Worm (Caenorhabditis elegans) whole organism, late embryonic: ENCODE results near the gene ndc-80.
A peak's percentile ranks its signal among the peaks of the same experiment; 100 is the strongest.

Experiments used
- C38D4.7 ChIP-seq: fragments of 200-800 bp; sonication (Bioruptor generic); optimal IDR thresholded peaks from 2 replicates; lab custom pipeline; 2018; ENCODE audit warnings: mild to moderate bottlenecking, missing genetic modification characterization, moderate library complexity, missing compliant biosample characterization
- F13H6.1 ChIP-seq: sonication (generic microtip); optimal IDR thresholded peaks from 2 replicates; lab custom pipeline; 2016; ENCODE audit warnings: missing genetic modification characterization, missing compliant biosample characterization
- K02D7.2 ChIP-seq: sonication (generic microtip); optimal IDR thresholded peaks from 2 replicates; lab custom pipeline; 2017; ENCODE audit warnings: mild to moderate bottlenecking, missing genetic modification characterization, missing compliant biosample characterization
- K09A11.1 ChIP-seq: sonication (generic microtip); optimal IDR thresholded peaks from 2 replicates; lab custom pipeline; 2017; ENCODE audit warnings: antibody characterized with exemption, mild to moderate bottlenecking, missing genetic modification characterization, missing compliant biosample characterization; ENCODE audit not compliant: insufficient read depth
- T23F11.4 ChIP-seq: fragments of 200-800 bp; sonication (Bioruptor generic); optimal IDR thresholded peaks from 2 replicates; lab custom pipeline; 2018; ENCODE audit warnings: mild to moderate bottlenecking, missing genetic modification characterization, missing compliant biosample characterization
- Y22D7AL.16 ChIP-seq: sonication (generic microtip); optimal IDR thresholded peaks from 2 replicates; lab custom pipeline; 2016; ENCODE audit warnings: missing genetic modification characterization, missing compliant biosample characterization
- ahr-1 ChIP-seq: sonication (generic microtip); optimal IDR thresholded peaks from 2 replicates; lab custom pipeline; 2016; ENCODE audit warnings: missing genetic modification characterization, missing compliant biosample characterization
- ceh-18 ChIP-seq: sonication (generic microtip); optimal IDR thresholded peaks from 2 replicates; lab custom pipeline; 2016; ENCODE audit warnings: missing genetic modification characterization, missing compliant biosample characterization
- ceh-19 ChIP-seq: fragments of 200-800 bp; sonication (Bioruptor generic); optimal IDR thresholded peaks from 2 replicates; lab custom pipeline; 2018; ENCODE audit warnings: mild to moderate bottlenecking, missing genetic modification characterization, missing compliant biosample characterization
- ceh-2 ChIP-seq: sonication (generic microtip); optimal IDR thresholded peaks from 2 replicates; lab custom pipeline; 2016; ENCODE audit warnings: missing genotype, missing genetic modification characterization, missing compliant biosample characterization
- ceh-24 ChIP-seq: sonication (generic microtip); optimal IDR thresholded peaks from 2 replicates; lab custom pipeline; 2016; ENCODE audit warnings: mild to moderate bottlenecking, missing genetic modification characterization, missing compliant biosample characterization
- ceh-31 ChIP-seq: sonication (generic microtip); optimal IDR thresholded peaks from 2 replicates; lab custom pipeline; 2016; ENCODE audit warnings: missing genetic modification characterization, missing compliant biosample characterization
- ceh-45 ChIP-seq: fragments of 200-800 bp; sonication (Bioruptor generic); IDR thresholded peaks from 2 replicates; pipeline ENCODE4 v1.3.6; 2022; ENCODE audit warnings: missing genetic modification reagents, missing genetic modification characterization, missing compliant biosample characterization
- ceh-48 ChIP-seq: sonication (generic microtip); optimal IDR thresholded peaks from 2 replicates; lab custom pipeline; 2016; ENCODE audit warnings: missing genetic modification characterization, inconsistent platforms, missing compliant biosample characterization
- ceh-6 ChIP-seq: fragments of 200-800 bp; sonication (Bioruptor generic); optimal IDR thresholded peaks from 2 replicates; lab custom pipeline; 2018; ENCODE audit warnings: mild to moderate bottlenecking, missing genetic modification characterization, missing compliant biosample characterization
- ceh-9 ChIP-seq: sonication (generic microtip); optimal IDR thresholded peaks from 2 replicates; lab custom pipeline; 2016; ENCODE audit warnings: mild to moderate bottlenecking, missing genetic modification characterization, inconsistent platforms, missing compliant biosample characterization
- che-1 ChIP-seq: sonication (generic microtip); optimal IDR thresholded peaks from 2 replicates; lab custom pipeline; 2016; ENCODE audit warnings: mild to moderate bottlenecking, missing genetic modification characterization, missing compliant biosample characterization
- elt-4 ChIP-seq: sonication (generic microtip); optimal IDR thresholded peaks from 2 replicates; lab custom pipeline; 2016; ENCODE audit warnings: missing genetic modification characterization, missing compliant biosample characterization
- ets-4 ChIP-seq: sonication (generic microtip); optimal IDR thresholded peaks from 2 replicates; lab custom pipeline; 2016; ENCODE audit warnings: missing genetic modification characterization, missing compliant biosample characterization
- eyg-1 ChIP-seq: sonication (generic microtip); optimal IDR thresholded peaks from 2 replicates; lab custom pipeline; 2016; ENCODE audit warnings: missing genotype, missing genetic modification characterization, missing compliant biosample characterization
- hlh-13 ChIP-seq: fragments of 200-800 bp; sonication (Bioruptor generic); optimal IDR thresholded peaks from 2 replicates; lab custom pipeline; 2018; ENCODE audit warnings: mild to moderate bottlenecking, missing genetic modification characterization, missing compliant biosample characterization
- hlh-15 ChIP-seq: sonication (generic microtip); optimal IDR thresholded peaks from 2 replicates; lab custom pipeline; 2016; ENCODE audit warnings: missing genetic modification characterization, missing compliant biosample characterization
- hlh-6 ChIP-seq: sonication (generic microtip); optimal IDR thresholded peaks from 2 replicates; lab custom pipeline; 2016; ENCODE audit warnings: missing genotype, missing genetic modification characterization, missing compliant biosample characterization
- lim-6 ChIP-seq: sonication (generic microtip); optimal IDR thresholded peaks from 2 replicates; lab custom pipeline; 2016; ENCODE audit warnings: missing genetic modification characterization, missing compliant biosample characterization
- madf-2 ChIP-seq: sonication (generic microtip); optimal IDR thresholded peaks from 2 replicates; lab custom pipeline; 2017; ENCODE audit warnings: missing genetic modification characterization, missing compliant biosample characterization
- nhr-11 ChIP-seq: fragments of 150-350 bp; optimal IDR thresholded peaks from 2 replicates; lab custom pipeline; 2014; ENCODE audit warnings: missing biosample characterization, missing genetic modification characterization
- npax-4 ChIP-seq: sonication (generic microtip); optimal IDR thresholded peaks from 2 replicates; lab custom pipeline; 2016; ENCODE audit warnings: missing genetic modification characterization, missing compliant biosample characterization
- odd-2 ChIP-seq: sonication (generic microtip); optimal IDR thresholded peaks from 2 replicates; lab custom pipeline; 2017; ENCODE audit warnings: antibody characterized with exemption, mild to moderate bottlenecking, missing genetic modification characterization, missing compliant biosample characterization
- pag-3 ChIP-seq: sonication (generic microtip); optimal IDR thresholded peaks from 2 replicates; lab custom pipeline; 2016; ENCODE audit warnings: missing compliant biosample characterization, missing genetic modification characterization, borderline replicate concordance
- pat-9 ChIP-seq: fragments of 200-800 bp; sonication (Bioruptor generic); optimal IDR thresholded peaks from 2 replicates; lab custom pipeline; 2018; ENCODE audit warnings: mild to moderate bottlenecking, missing genetic modification characterization, moderate library complexity, missing compliant biosample characterization
- pax-1 ChIP-seq: fragments of 150-350 bp; optimal IDR thresholded peaks from 2 replicates; lab custom pipeline; 2014; ENCODE audit warnings: missing biosample characterization, missing genetic modification characterization
- pha-2 ChIP-seq: sonication (generic microtip); optimal IDR thresholded peaks from 2 replicates; lab custom pipeline; 2017; ENCODE audit warnings: mild to moderate bottlenecking, missing genetic modification characterization, missing compliant biosample characterization
- pha-4 ChIP-seq: fragments of 150-350 bp; optimal IDR thresholded peaks from 2 replicates; lab custom pipeline; 2018; ENCODE audit warnings: missing biosample characterization, missing genetic modification reagents, missing genetic modification characterization
- pqm-1 ChIP-seq: sonication (generic microtip); optimal IDR thresholded peaks from 2 replicates; lab custom pipeline; 2016; ENCODE audit warnings: missing genetic modification characterization, missing compliant biosample characterization
- ref-2 ChIP-seq: sonication (generic microtip); optimal IDR thresholded peaks from 2 replicates; lab custom pipeline; 2016; ENCODE audit warnings: missing genetic modification characterization, missing compliant biosample characterization
- sox-2 ChIP-seq: fragments of 200-800 bp; sonication (Bioruptor generic); IDR thresholded peaks from 2 replicates; pipeline ENCODE4 v1.3.6; 2022; ENCODE audit warnings: missing genetic modification reagents, missing genetic modification characterization, missing compliant biosample characterization
- sox-4 ChIP-seq: sonication (generic microtip); optimal IDR thresholded peaks from 2 replicates; lab custom pipeline; 2017; ENCODE audit warnings: mild to moderate bottlenecking, missing genetic modification characterization, inconsistent platforms, missing compliant biosample characterization
- syd-9 ChIP-seq: sonication (generic microtip); optimal IDR thresholded peaks from 2 replicates; lab custom pipeline; 2016; ENCODE audit warnings: mild to moderate bottlenecking, missing genetic modification characterization, moderate library complexity, missing compliant biosample characterization
- tbx-2 ChIP-seq: sonication (generic microtip); optimal IDR thresholded peaks from 2 replicates; lab custom pipeline; 2016; ENCODE audit warnings: missing genetic modification characterization, missing compliant biosample characterization
- unc-42 ChIP-seq: sonication (generic microtip); optimal IDR thresholded peaks from 2 replicates; lab custom pipeline; 2016; ENCODE audit warnings: missing genotype, missing genetic modification characterization, missing compliant biosample characterization

ndc-80 gene

DNA sequence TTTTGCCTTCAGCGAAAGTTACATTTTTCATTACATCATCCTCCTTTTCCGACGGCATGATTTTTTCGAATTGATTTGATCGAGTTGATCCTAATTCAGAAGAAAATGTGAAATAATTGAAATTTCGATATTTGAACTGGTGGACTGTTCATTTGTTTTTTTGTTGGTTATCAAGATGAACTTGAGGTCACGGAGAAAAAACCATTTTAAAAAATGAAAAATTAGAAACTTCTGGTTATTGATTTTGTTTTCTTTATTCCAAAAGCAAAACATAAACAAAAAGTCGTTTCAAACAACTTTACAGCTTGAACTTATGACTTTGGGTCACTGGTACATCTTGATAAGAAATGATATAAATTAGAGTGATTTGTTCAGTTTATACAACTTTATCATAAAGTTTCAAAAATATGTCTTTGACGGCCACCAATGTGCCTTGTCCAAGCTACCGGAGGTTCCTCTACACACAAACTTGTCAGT, 10.9 kb upstream of the ndc-80 start, which contains the start of the genes ttbk-4 and W01B6.4:
Gene ttbk-4 (minus strand): TSS at position 101 of the 477 bp plus-strand sequence.
Gene W01B6.4 (plus strand): TSS at position 427 of the 477 bp plus-strand sequence.
- TF ChIP-seq pat-9 (tag; lab: Kevin White, UChicago) (no peak), ceh-45 (GFP tag; lab: Robert Waterston, UW) (no peak), nhr-11 (no peak), npax-4 (tag; lab: Kevin White, UChicago) (no peak), unc-42 (tag; lab: Kevin White, UChicago) (no peak), ceh-31 (no peak), eyg-1 (tag; lab: Kevin White, UChicago) (no peak), ceh-2 (tag; lab: Kevin White, UChicago) (no peak), ceh-48 (tag; lab: Kevin White, UChicago) (no peak), che-1 (tag; lab: Kevin White, UChicago) (no peak), pqm-1 (tag; lab: Kevin White, UChicago) (no peak), ceh-9 (no peak)

DNA sequence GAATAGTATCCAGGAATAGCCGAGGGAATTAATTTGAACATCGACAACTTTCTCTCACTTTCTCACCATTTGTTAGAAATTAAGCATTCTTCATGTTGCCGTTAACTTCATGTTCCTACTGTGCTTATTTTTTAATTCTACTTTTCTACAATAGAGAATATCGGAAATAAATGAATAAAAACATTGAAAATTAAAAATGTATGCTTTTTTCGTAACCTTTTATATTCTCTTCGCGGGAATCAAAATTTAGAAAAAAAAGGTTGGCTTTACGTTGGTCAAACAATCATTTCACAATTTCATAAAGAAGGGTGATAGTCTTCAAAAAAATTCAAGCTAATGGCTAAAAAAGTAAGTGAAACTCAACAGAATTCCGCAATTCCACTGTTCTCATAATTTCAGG, 10.0 kb upstream of the ndc-80 start, which contains the start of gene W01B6.5:
Gene W01B6.5 (plus strand): TSS at position 301 of the 400 bp plus-strand sequence.
- TF ChIP-seq sox-4 (tag; lab: Kevin White, UChicago) (no peak), ceh-19 (GFP tag; lab: Kevin White, UChicago) (no peak), odd-2 (tag; lab: Kevin White, UChicago) (no peak), ceh-18 (tag; lab: Kevin White, UChicago) (no peak), pat-9 (tag; lab: Kevin White, UChicago) (no peak)

DNA sequence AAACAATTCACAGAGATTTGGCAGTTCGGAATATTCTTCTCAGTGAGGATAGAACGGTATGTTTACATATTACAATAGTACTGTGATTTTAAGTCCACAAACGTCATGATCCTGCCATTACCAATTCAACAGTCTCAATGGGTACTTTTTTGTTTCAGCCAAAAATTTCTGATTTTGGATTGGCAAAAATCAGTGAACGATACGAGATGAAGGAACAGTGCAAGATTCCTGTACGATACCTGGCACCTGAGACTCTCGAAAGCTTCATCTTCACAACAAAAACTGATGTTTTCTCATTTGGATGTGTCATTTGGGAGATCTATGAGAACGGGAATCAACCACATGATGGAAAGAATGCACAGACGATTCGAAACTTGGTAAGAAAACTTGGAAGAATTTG, 7.9 kb upstream of the ndc-80 start:
- TF ChIP-seq ceh-6 (GFP tag; lab: Kevin White, UChicago) (no peak), K09A11.1 (tag; lab: Kevin White, UChicago) (no peak), lim-6 (no peak), F13H6.1 (tag; lab: Kevin White, UChicago) (no peak), T23F11.4 (no peak)
- TF ChIP-seq, all 69 proteins: peak for 0

- no peak for TF ChIP-seq ets-4 (tag; lab: Kevin White, UChicago)
- no peak for TF ChIP-seq tbx-2 (tag; lab: Kevin White, UChicago)
- TF ChIP-seq nhr-11 = no peak
- no peak for TF ChIP-seq Y22D7AL.16
- no peak for TF ChIP-seq elt-4
- no peak for TF ChIP-seq pax-1 (tag; lab: Kevin White, UChicago)
- no peak for TF ChIP-seq ceh-9
- no peak for TF ChIP-seq hlh-15 (tag; lab: Kevin White, UChicago)
- TF ChIP-seq T23F11.4 = no peak
- TF ChIP-seq pha-4 (tag; lab: Kevin White, UChicago) = no peak
- TF ChIP-seq ceh-24 = no peak
- no peak for TF ChIP-seq C38D4.7 (GFP tag; lab: Kevin White, UChicago)
- no peak for TF ChIP-seq sox-2 (GFP tag; lab: Robert Waterston, UW)
- no peak for TF ChIP-seq hlh-6
- TF ChIP-seq ceh-48 (tag; lab: Kevin White, UChicago) = no peak
- no peak for TF ChIP-seq che-1 (tag; lab: Kevin White, UChicago)
- no peak for TF ChIP-seq pha-2
- TF ChIP-seq sox-4 (tag; lab: Kevin White, UChicago) = no peak
- no peak for TF ChIP-seq lim-6
These were observed 5.1 kb upstream of the ndc-80 start, which contains the start of gene W01B6.6 for ce11 chrIV:10080816-10081215. Gene W01B6.6 (plus strand): TSS chrIV:10081116.

DNA sequence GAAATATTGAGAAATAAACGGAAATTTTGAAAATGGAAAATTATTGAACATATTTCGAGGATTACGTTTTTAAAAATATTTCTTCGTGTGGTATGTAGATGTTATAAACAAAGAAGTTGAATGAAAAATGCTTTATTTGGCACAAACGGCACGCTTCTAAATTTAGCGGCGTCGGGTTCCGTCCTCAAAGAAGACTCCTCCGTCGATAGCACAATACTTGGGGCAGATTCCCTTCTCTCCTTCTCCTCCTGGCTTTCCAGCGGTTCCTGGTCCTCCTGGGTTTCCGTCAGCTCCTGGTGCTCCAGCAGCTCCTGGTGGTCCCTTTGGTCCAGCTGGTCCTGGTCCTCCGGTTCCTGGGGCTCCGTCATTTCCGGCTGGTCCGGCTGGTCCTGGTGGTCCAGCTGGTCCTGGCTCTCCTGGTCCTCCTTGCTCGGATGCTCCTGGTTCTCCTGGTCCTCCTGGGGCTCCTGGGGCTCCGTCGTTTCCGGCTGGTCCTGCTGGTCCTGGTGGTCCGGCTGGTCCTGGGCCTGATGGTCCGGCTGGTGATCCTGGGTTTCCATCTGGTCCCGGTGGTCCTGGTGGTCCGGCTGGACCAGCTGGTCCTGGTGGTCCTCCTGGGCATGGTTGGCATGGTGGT, 1.5 kb upstream of the ndc-80 start, which contains the start of gene W01B6.8:
Gene W01B6.8 (minus strand): TSS at position 51 of the 637 bp plus-strand sequence.
- TF ChIP-seq madf-2 (tag; lab: Kevin White, UChicago) (no peak), pag-3 (tag; lab: Kevin White, UChicago) (no peak), che-1 (tag; lab: Kevin White, UChicago) (no peak), ref-2 (tag; lab: Kevin White, UChicago) (no peak), K02D7.2 (tag; lab: Kevin White, UChicago) (no peak), hlh-13 (no peak), ahr-1 (tag; lab: Kevin White, UChicago) (no peak), elt-4 (peak; percentile 2), pax-1 (tag; lab: Kevin White, UChicago) (no peak), syd-9 (peak; percentile 9), C38D4.7 (GFP tag; lab: Kevin White, UChicago) (no peak), sox-4 (tag; lab: Kevin White, UChicago) (no peak)
